Worm (Caenorhabditis elegans): ENCODE data around the gene gcy-31.

Gene gcy-31

ce11 chrX:2381282-2381681 is 46.0 kb downstream of the gcy-31 start, which contains the start of gene F47G3.4:
Gene F47G3.4, plus strand, starts transcription at chrX:2381582.
- TF ChIP-seq nhr-11 (tag; optimal IDR thresholded peaks at IDR 0.05) (no peak), nhr-90 (tag; optimal IDR thresholded peaks at IDR 0.05; ENCODE audit: poor library complexity) (no peak), irx-1 (tag; optimal IDR thresholded peaks at IDR 0.05) (no peak), dsc-1 (tag; optimal IDR thresholded peaks at IDR 0.05) (no peak), unc-30 (tag; optimal IDR thresholded peaks at IDR 0.05) (no peak), C04F5.9 (tag; optimal IDR thresholded peaks at IDR 0.05) (no peak), F16B12.6 (tag; optimal IDR thresholded peaks at IDR 0.05) (no peak), mef-2 (tag; optimal IDR thresholded peaks at IDR 0.05) (no peak)

ce11 chrX:2380818-2381217 is 46.5 kb downstream of the gcy-31 start:
- TF ChIP-seq zip-4 (GFP tag; optimal IDR thresholded peaks at IDR 0.05) = no peak
- TF ChIP-seq lsy-2 (tag; optimal IDR thresholded peaks at IDR 0.05) = peak in 1 of 2 experiments; percentile 19
- TF ChIP-seq skn-1 (tag; optimal IDR thresholded peaks at IDR 0.05) = peak; percentile 24
- TF ChIP-seq efl-1 (optimal IDR thresholded peaks at IDR 0.05) = no peak
- peak in 1 of 2 experiments; percentile 88 for TF ChIP-seq efl-1 (GFP tag; optimal IDR thresholded peaks at IDR 0.05 in 1 of 2)
- TF ChIP-seq mef-2 (tag; optimal IDR thresholded peaks at IDR 0.05) = no peak
- peak; percentile 48 for TF ChIP-seq nhr-71 (tag; optimal IDR thresholded peaks at IDR 0.05)
- TF ChIP-seq nhr-90 (tag; optimal IDR thresholded peaks at IDR 0.05; ENCODE audit: poor library complexity) = no peak
- TF ChIP-seq blmp-1 (tag; optimal IDR thresholded peaks at IDR 0.05) = peak; percentile 13
- no peak for TF ChIP-seq pax-3 (tag; optimal IDR thresholded peaks at IDR 0.05)
- TF ChIP-seq egl-13 (tag; optimal IDR thresholded peaks at IDR 0.05) = no peak
- no peak for TF ChIP-seq F16B12.6 (tag; optimal IDR thresholded peaks at IDR 0.05)
- TF ChIP-seq lin-14 (GFP tag; optimal IDR thresholded peaks at IDR 0.05) = peak; percentile 68
- TF ChIP-seq nhr-85 (tag) = peak; percentile 73
- TF ChIP-seq hpl-2 (GFP tag; optimal IDR thresholded peaks at IDR 0.05) = no peak
- peak; percentile 7 for TF ChIP-seq pag-3 (tag; optimal IDR thresholded peaks at IDR 0.05; ENCODE audit: borderline replicate concordance, insufficient read depth)
- TF ChIP-seq snu-23 (GFP tag; optimal IDR thresholded peaks at IDR 0.05) = peak; percentile 50
- TF ChIP-seq nhr-20 (tag; optimal IDR thresholded peaks at IDR 0.05) = peak; percentile 12
- TF ChIP-seq lin-35 (GFP tag; optimal IDR thresholded peaks at IDR 0.05) = peak in 1 of 2 experiments; percentile 15

ce11 chrX:2375300-2376035 is 51.8 kb downstream of the gcy-31 start, which contains the start of gene F47G3.3:
Gene F47G3.3, plus strand, starts transcription at chrX:2375985.
- TF ChIP-seq dpl-1 (GFP tag; optimal IDR thresholded peaks at IDR 0.05) (no peak), blmp-1 (tag; optimal IDR thresholded peaks at IDR 0.05) (peak; percentile 95)

DNA sequence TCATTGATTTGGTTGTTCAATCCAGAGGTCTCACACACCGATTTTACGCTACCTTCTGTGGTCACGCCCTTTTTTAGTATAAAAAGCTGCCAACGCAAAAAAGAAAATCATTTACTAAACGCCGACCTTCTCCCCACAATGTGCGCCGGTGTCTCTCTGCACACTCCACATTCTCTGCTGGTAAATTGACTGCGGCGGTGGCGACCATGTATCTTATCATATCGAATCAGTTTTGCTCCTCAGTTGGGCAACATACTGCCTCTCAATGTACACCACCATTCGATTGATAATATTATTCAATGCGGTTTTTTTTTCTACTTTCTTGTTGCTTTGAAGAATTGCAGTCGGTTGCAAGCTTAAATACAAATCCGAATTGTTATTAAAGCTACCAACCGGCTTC is 55.2 kb downstream of the gcy-31 start:
- TF ChIP-seq rnt-1 (tag; optimal IDR thresholded peaks at IDR 0.05) = no peak
- peak; percentile 24 for TF ChIP-seq lin-14 (GFP tag; optimal IDR thresholded peaks at IDR 0.05)
- TF ChIP-seq ceh-90 (tag; optimal IDR thresholded peaks at IDR 0.05) = no peak
- TF ChIP-seq grh-1 (GFP tag; IDR thresholded peaks at IDR 0.05) = no peak
- TF ChIP-seq mdl-1 (tag; optimal IDR thresholded peaks at IDR 0.05) = no peak
- TF ChIP-seq sox-4 (tag; optimal IDR thresholded peaks at IDR 0.05) = no peak
- no peak for TF ChIP-seq ceh-8 (GFP tag; optimal IDR thresholded peaks at IDR 0.05)
- no peak for TF ChIP-seq nhr-12 (tag; optimal IDR thresholded peaks at IDR 0.05)
- TF ChIP-seq C16A3.4 (tag; optimal IDR thresholded peaks at IDR 0.05) = no peak
- no peak for TF ChIP-seq tlp-1 (tag; optimal IDR thresholded peaks at IDR 0.05)
- TF ChIP-seq isw-1 (GFP tag; IDR thresholded peaks at IDR 0.05) = no peak
- no peak for TF ChIP-seq vab-15 (tag; optimal IDR thresholded peaks at IDR 0.05)
- no peak for TF ChIP-seq ztf-11 (tag; optimal IDR thresholded peaks at IDR 0.05)
- no peak for TF ChIP-seq egl-27 (tag; optimal IDR thresholded peaks at IDR 0.05)
- no peak for TF ChIP-seq nhr-77 (tag; optimal IDR thresholded peaks at IDR 0.05)
- TF ChIP-seq unc-130 (tag; optimal IDR thresholded peaks at IDR 0.05) = no peak
- TF ChIP-seq nhr-76 (tag; optimal IDR thresholded peaks at IDR 0.05) = no peak
- TF ChIP-seq nhr-11 (tag; optimal IDR thresholded peaks at IDR 0.05) = no peak
- no peak for TF ChIP-seq dsc-1 (tag; optimal IDR thresholded peaks at IDR 0.05)
- no peak for TF ChIP-seq lir-3 (tag; optimal IDR thresholded peaks at IDR 0.05; ENCODE audit: poor library complexity)
- no peak for TF ChIP-seq lin-15B (tag; optimal IDR thresholded peaks at IDR 0.05)
- no peak for TF ChIP-seq ama-1 (optimal IDR thresholded peaks at IDR 0.05)
- no peak for TF ChIP-seq hpl-2 (GFP tag; optimal IDR thresholded peaks at IDR 0.05)
- no peak for TF ChIP-seq aha-1 (tag; optimal IDR thresholded peaks at IDR 0.05)
- no peak for TF ChIP-seq egl-13 (tag; optimal IDR thresholded peaks at IDR 0.05)
- TF ChIP-seq ceh-88 (GFP tag; IDR thresholded peaks at IDR 0.05) = no peak
- no peak for TF ChIP-seq efl-1 (optimal IDR thresholded peaks at IDR 0.05)
- no peak for TF ChIP-seq efl-1 (GFP tag; optimal IDR thresholded peaks at IDR 0.05 in 1 of 2)
